Fruit fly (Drosophila melanogaster) whole organism, embryonic: ENCODE data around the gene eIF4E5.
A peak's percentile ranks its signal among the peaks of the same experiment; 100 is the strongest.

Experiments
- CG11504 ChIP-seq: fragments of 200-800 bp; sonication (Bioruptor generic); optimal IDR thresholded peaks from 3 replicates; lab custom pipeline; 2019; ENCODE audit warnings: missing biosample characterization, mild to moderate bottlenecking, missing genetic modification characterization, moderate library complexity
- CG11560 ChIP-seq: fragments of 200-800 bp; sonication (Bioruptor generic); IDR thresholded peaks from 3 replicates; pipeline ENCODE4 v1.3.6; 2022; ENCODE audit warnings: missing biosample characterization, missing genetic modification characterization
- CG12744 ChIP-seq: fragments of 200-800 bp; sonication (Bioruptor generic); optimal IDR thresholded peaks from 2 replicates; lab custom pipeline; 2016; ENCODE audit warnings: missing biosample characterization, missing genetic modification characterization
- CG13775 ChIP-seq: fragments of 200-800 bp; sonication (Bioruptor generic); optimal IDR thresholded peaks from 3 replicates; lab custom pipeline; 2017; ENCODE audit warnings: missing biosample characterization, mild to moderate bottlenecking, missing genetic modification characterization
- CG1602 ChIP-seq: fragments of 200-800 bp; sonication (Bioruptor generic); optimal IDR thresholded peaks from 3 replicates; lab custom pipeline; 2016; ENCODE audit warnings: missing biosample characterization, missing genetic modification characterization
- CG17186 ChIP-seq: fragments of 200-800 bp; sonication (Bioruptor generic); optimal IDR thresholded peaks from 3 replicates; lab custom pipeline; 2017; ENCODE audit warnings: missing biosample characterization, missing genetic modification reagents, missing genetic modification characterization
- CG18619 ChIP-seq: fragments of 200-800 bp; sonication (Bioruptor generic); optimal IDR thresholded peaks from 3 replicates; lab custom pipeline; 2017; ENCODE audit warnings: missing biosample characterization, mild to moderate bottlenecking, missing genetic modification characterization
- CG18764 ChIP-seq: fragments of 200-800 bp; sonication (Bioruptor generic); optimal IDR thresholded peaks from 3 replicates; lab custom pipeline; 2016; ENCODE audit warnings: missing biosample characterization, missing genetic modification characterization
- CG2120 ChIP-seq: fragments of 200-800 bp; sonication (Bioruptor generic); optimal IDR thresholded peaks from 3 replicates; lab custom pipeline; 2016; ENCODE audit warnings: missing biosample characterization, missing genetic modification characterization
- CG2199 ChIP-seq: fragments of 200-800 bp; sonication (Bioruptor generic); IDR thresholded peaks from 3 replicates; pipeline ENCODE4 v1.3.6; 2022; ENCODE audit warnings: missing biosample characterization, missing genetic modification characterization
- CG33213 ChIP-seq: fragments of 200-800 bp; sonication (Bioruptor generic); optimal IDR thresholded peaks from 3 replicates; lab custom pipeline; 2016; ENCODE audit warnings: missing biosample characterization, missing genetic modification characterization
- CG3407 ChIP-seq: fragments of 200-800 bp; sonication (Bioruptor generic); optimal IDR thresholded peaks from 2 replicates; lab custom pipeline; 2018; ENCODE audit warnings: missing biosample characterization, mild to moderate bottlenecking, missing genetic modification characterization
- CG6654 ChIP-seq: fragments of 200-800 bp; sonication (Bioruptor generic); optimal IDR thresholded peaks from 2 replicates; lab custom pipeline; 2017; ENCODE audit warnings: missing biosample characterization, mild to moderate bottlenecking, missing genetic modification characterization
- CG8478 ChIP-seq: fragments of >200 bp; optimal IDR thresholded peaks from 2 replicates; lab custom pipeline; 2018
- CG9215 ChIP-seq: fragments of 200-800 bp; sonication (Bioruptor generic); IDR thresholded peaks from 2 replicates; pipeline ENCODE4 v1.3.6; 2022; ENCODE audit warnings: missing biosample characterization, missing genetic modification characterization
- Camta ChIP-seq: fragments of 200-800 bp; sonication (Bioruptor generic); optimal IDR thresholded peaks from 2 replicates; lab custom pipeline; 2016; ENCODE audit warnings: missing biosample characterization, missing genetic modification characterization
- Chrac-16 ChIP-seq: fragments of 200-800 bp; sonication (Bioruptor generic); optimal IDR thresholded peaks from 3 replicates; lab custom pipeline; 2016; ENCODE audit warnings: missing biosample characterization, missing genetic modification characterization
- CkIIα-i1 ChIP-seq: fragments of 200-800 bp; sonication (Bioruptor generic); IDR thresholded peaks from 2 replicates; pipeline ENCODE4 v1.3.6; 2022; ENCODE audit warnings: missing biosample characterization, missing genetic modification characterization
- D19A ChIP-seq: fragments of 200-800 bp; optimal IDR thresholded peaks from 3 replicates; lab custom pipeline; 2019; ENCODE audit warnings: missing biosample characterization, mild to moderate bottlenecking, missing genetic modification characterization, moderate library complexity
- D19B ChIP-seq: fragments of 200-800 bp; sonication (Bioruptor generic); optimal IDR thresholded peaks from 2 replicates; lab custom pipeline; 2017; ENCODE audit warnings: missing biosample characterization, mild to moderate bottlenecking, missing genetic modification characterization
- Fer3 ChIP-seq: fragments of 200-800 bp; sonication (Bioruptor generic); optimal IDR thresholded peaks from 2 replicates; lab custom pipeline; 2018; ENCODE audit warnings: missing biosample characterization, mild to moderate bottlenecking, missing genetic modification characterization, moderate library complexity
- HLH3B ChIP-seq: fragments of 200-800 bp; sonication (Bioruptor generic); IDR thresholded peaks from 2 replicates; pipeline ENCODE4 v1.3.6; 2022; ENCODE audit warnings: missing biosample characterization, missing genetic modification characterization
- HLH54F ChIP-seq: fragments of 200-800 bp; sonication (Bioruptor generic); optimal IDR thresholded peaks from 3 replicates; lab custom pipeline; 2016; ENCODE audit warnings: missing biosample characterization, missing genetic modification characterization
- Kr ChIP-seq: fragments of 200-800 bp; sonication (Bioruptor generic); optimal IDR thresholded peaks from 2 replicates; lab custom pipeline; 2017; ENCODE audit warnings: missing biosample characterization, mild to moderate bottlenecking, missing genetic modification characterization
- Nf-YA ChIP-seq: fragments of 200-800 bp; sonication (Bioruptor generic); IDR thresholded peaks from 2 replicates; pipeline ENCODE4 v1.3.6; 2022; ENCODE audit warnings: missing biosample characterization, missing genetic modification characterization
- Nf-YC ChIP-seq: fragments of 200-800 bp; optimal IDR thresholded peaks from 3 replicates; lab custom pipeline; 2019; ENCODE audit warnings: missing biosample characterization, mild to moderate bottlenecking, missing genetic modification characterization, moderate library complexity
- PHDP ChIP-seq: fragments of 200-800 bp; sonication (Bioruptor generic); optimal IDR thresholded peaks from 3 replicates; lab custom pipeline; 2018; ENCODE audit warnings: missing biosample characterization, mild to moderate bottlenecking, missing genetic modification characterization, moderate library complexity
- Spps ChIP-seq: fragments of 200-800 bp; sonication (Bioruptor generic); optimal IDR thresholded peaks from 2 replicates; lab custom pipeline; 2018; ENCODE audit warnings: missing biosample characterization, mild to moderate bottlenecking, missing genetic modification characterization
- Ssrp ChIP-seq: fragments of 200-800 bp; sonication (Bioruptor generic); optimal IDR thresholded peaks from 2 replicates; lab custom pipeline; 2018; ENCODE audit warnings: missing biosample characterization, mild to moderate bottlenecking, missing genetic modification characterization, moderate library complexity
- ap ChIP-seq: fragments of 200-800 bp; sonication (Bioruptor generic); IDR thresholded peaks from 2 replicates; pipeline ENCODE4 v1.3.6; 2022; ENCODE audit warnings: missing biosample characterization, missing genetic modification characterization
- ara ChIP-seq: fragments of 200-800 bp; sonication (Bioruptor generic); IDR thresholded peaks from 2 replicates; pipeline ENCODE4 v1.3.6; 2022; ENCODE audit warnings: missing biosample characterization, missing genetic modification characterization
- bbx ChIP-seq: fragments of 200-800 bp; sonication (Bioruptor generic); IDR thresholded peaks from 2 replicates; pipeline ENCODE4 v1.3.6; 2022; ENCODE audit warnings: missing biosample characterization, missing genetic modification characterization; ENCODE audit not compliant: partially characterized antibody
- dati ChIP-seq: fragments of 200-800 bp; sonication (Bioruptor generic); IDR thresholded peaks from 2 replicates; pipeline ENCODE4 v1.3.6; 2022; ENCODE audit warnings: missing biosample characterization, missing genetic modification characterization
- dmrt99B ChIP-seq: fragments of 200-800 bp; sonication (Bioruptor generic); optimal IDR thresholded peaks from 2 replicates; lab custom pipeline; 2018; ENCODE audit warnings: missing biosample characterization, mild to moderate bottlenecking, missing genetic modification characterization, moderate library complexity
- fd3F ChIP-seq: fragments of 200-800 bp; sonication (Bioruptor generic); optimal IDR thresholded peaks from 2 replicates; lab custom pipeline; 2018; ENCODE audit warnings: missing biosample characterization, mild to moderate bottlenecking, missing genetic modification characterization, moderate library complexity
- gcm2 ChIP-seq: fragments of 200-800 bp; sonication (Bioruptor generic); optimal IDR thresholded peaks from 2 replicates; lab custom pipeline; 2016; ENCODE audit warnings: missing biosample characterization, missing genetic modification characterization
- hb ChIP-seq: fragments of 200-800 bp; sonication (Bioruptor generic); IDR thresholded peaks from 3 replicates; pipeline ENCODE4 v1.3.6; 2022; ENCODE audit warnings: missing biosample characterization, missing genetic modification characterization; ENCODE audit not compliant: partially characterized antibody
- her ChIP-seq: fragments of 200-800 bp; sonication (Bioruptor generic); optimal IDR thresholded peaks from 2 replicates; lab custom pipeline; 2016; ENCODE audit warnings: missing biosample characterization, missing genetic modification characterization
- hkb ChIP-seq, 2 experiments: fragments of 200-800 bp in 1 of 2; fragments of >200 bp in 1 of 2; sonication (Bioruptor generic) in 1 of 2; IDR thresholded peaks in 1 of 2; optimal IDR thresholded peaks in 1 of 2; 2 replicates each; pipeline versions ENCODE4 v1.3.6 to Lab custom; 2017 to 2022; ENCODE audit warnings: missing biosample characterization in 1 of 2, missing genetic modification characterization in 1 of 2
- kah ChIP-seq: fragments of 200-800 bp; sonication (Bioruptor generic); optimal IDR thresholded peaks from 2 replicates; lab custom pipeline; 2018; ENCODE audit warnings: missing biosample characterization, mild to moderate bottlenecking, missing genetic modification characterization
- mld ChIP-seq: fragments of 200-800 bp; sonication (Bioruptor generic); IDR thresholded peaks from 3 replicates; pipeline ENCODE4 v1.3.6; 2022; ENCODE audit warnings: missing biosample characterization, missing genetic modification characterization; ENCODE audit not compliant: partially characterized antibody
- nau ChIP-seq: fragments of 200-800 bp; sonication (Bioruptor generic); optimal IDR thresholded peaks from 3 replicates; lab custom pipeline; 2017; ENCODE audit warnings: missing biosample characterization, mild to moderate bottlenecking, missing genetic modification characterization, missing genetic modification reagents
- org-1 ChIP-seq: fragments of 200-800 bp; sonication (Bioruptor generic); optimal IDR thresholded peaks from 2 replicates; lab custom pipeline; 2017; ENCODE audit warnings: missing biosample characterization, missing genetic modification characterization
- salm ChIP-seq: fragments of 200-800 bp; sonication (Bioruptor generic); optimal IDR thresholded peaks from 2 replicates; lab custom pipeline; 2018; ENCODE audit warnings: missing biosample characterization, mild to moderate bottlenecking, missing genetic modification characterization
- shn ChIP-seq: fragments of 200-800 bp; sonication (Bioruptor generic); optimal IDR thresholded peaks from 3 replicates; lab custom pipeline; 2016; ENCODE audit warnings: missing biosample characterization, missing genetic modification characterization
- sima ChIP-seq: fragments of 200-800 bp; sonication (Bioruptor generic); optimal IDR thresholded peaks from 2 replicates; lab custom pipeline; 2016; ENCODE audit warnings: missing biosample characterization, missing genetic modification characterization
- sqz ChIP-seq: fragments of 200-800 bp; sonication (Bioruptor generic); optimal IDR thresholded peaks from 3 replicates; lab custom pipeline; 2018; ENCODE audit warnings: missing biosample characterization, mild to moderate bottlenecking, missing genetic modification characterization
- stwl ChIP-seq: fragments of 200-800 bp; sonication (Bioruptor generic); optimal IDR thresholded peaks from 3 replicates; lab custom pipeline; 2018; ENCODE audit warnings: missing biosample characterization, mild to moderate bottlenecking, missing genetic modification characterization, moderate library complexity
- tin ChIP-seq: fragments of 200-800 bp; sonication (Bioruptor generic); optimal IDR thresholded peaks from 3 replicates; lab custom pipeline; 2016; ENCODE audit warnings: missing biosample characterization, missing genetic modification characterization
- vnd ChIP-seq: fragments of 200-800 bp; sonication (Bioruptor generic); IDR thresholded peaks from 3 replicates; pipeline ENCODE4 v1.3.6; 2022; ENCODE audit warnings: missing biosample characterization, missing genetic modification characterization; ENCODE audit not compliant: partially characterized antibody

The eIF4E5 gene

dm6 chr3L:7850771-7851358 lies 43.8 kb upstream of the eIF4E5 start (continued):
- TF ChIP-seq bbx (GFP tag; lab: Robert Waterston, UW): no peak
- no peak for TF ChIP-seq CG8478 (lab: Kevin White, UChicago)
- peak; percentile 78 for TF ChIP-seq Camta (GFP tag; lab: Kevin White, UChicago)
- peak; percentile 85 for TF ChIP-seq tin (GFP tag; lab: Kevin White, UChicago)
- no peak for TF ChIP-seq hkb (optimal IDR thresholded peaks at IDR 0.05; lab: Kevin White, UChicago)
- peak; percentile 92 for TF ChIP-seq hkb (GFP tag; IDR thresholded peaks at IDR 0.05; lab: Robert Waterston, UW)
- TF ChIP-seq CG33213 (GFP tag; lab: Kevin White, UChicago): peak; percentile 68
- TF ChIP-seq CG9215 (GFP tag; lab: Robert Waterston, UW): peak; percentile 84
- peak; percentile 81 for TF ChIP-seq CG12744 (GFP tag; lab: Kevin White, UChicago)
- TF ChIP-seq CG1602 (GFP tag; lab: Kevin White, UChicago): peak; percentile 76
- TF ChIP-seq CG3407 (GFP tag; lab: Kevin White, UChicago): peak; percentile 59
- TF ChIP-seq gcm2: peak; percentile 69
- no peak for TF ChIP-seq hb
- peak; percentile 77 for TF ChIP-seq fd3F
- TF ChIP-seq Kr (GFP tag; lab: Kevin White, UChicago): no peak
- TF ChIP-seq salm: peak; percentile 71
- peak; percentile 65; the same call in 1 of the 2 replicates for TF ChIP-seq ara
- TF ChIP-seq sqz (GFP tag; lab: Kevin White, UChicago): peak; percentile 80
- TF ChIP-seq HLH54F (GFP tag; lab: Kevin White, UChicago): peak; percentile 79
- TF ChIP-seq CG11560 (tag; lab: Robert Waterston, UW): no peak
- peak; percentile 33 for TF ChIP-seq CG17186 (GFP tag; lab: Kevin White, UChicago)
- peak; percentile 81 for TF ChIP-seq Nf-YA
- TF ChIP-seq PHDP (tag; lab: Kevin White, UChicago): peak; percentile 89
- peak; percentile 83 for TF ChIP-seq CG18619 (GFP tag; lab: Kevin White, UChicago)
- peak; percentile 47; the same call in 1 of the 2 replicates for TF ChIP-seq dati (GFP tag; lab: Robert Waterston, UW)
- TF ChIP-seq dmrt99B (tag; lab: Kevin White, UChicago): peak; percentile 90
- peak; percentile 89 for TF ChIP-seq her (GFP tag; lab: Kevin White, UChicago)
- TF ChIP-seq D19B (GFP tag; lab: Kevin White, UChicago): peak; percentile 76
- 0 out of 2 replicates have a peak, but pooled peaks have one; percentile 59 for TF ChIP-seq CkIIα-i1 (GFP tag; lab: Robert Waterston, UW)
- peak; percentile 54 for TF ChIP-seq Nf-YC
- TF ChIP-seq vnd (GFP tag; lab: Robert Waterston, UW): no peak
- peak; percentile 81 for TF ChIP-seq Chrac-16 (GFP tag; lab: Kevin White, UChicago)
- TF ChIP-seq Fer3 (tag; lab: Kevin White, UChicago): peak; percentile 93
- peak; percentile 88 for TF ChIP-seq HLH3B
- no peak for TF ChIP-seq mld (GFP tag; lab: Robert Waterston, UW)
- peak; percentile 36; the same call in 1 of the 2 replicates for TF ChIP-seq ap
- TF ChIP-seq org-1 (GFP tag; lab: Kevin White, UChicago): peak; percentile 86
- TF ChIP-seq D19A (tag; lab: Kevin White, UChicago): peak; percentile 79
- peak; percentile 74 for TF ChIP-seq shn (GFP tag; lab: Kevin White, UChicago)
- peak; percentile 71 for TF ChIP-seq CG13775 (GFP tag; lab: Kevin White, UChicago)
- TF ChIP-seq CG2120 (GFP tag; lab: Kevin White, UChicago): peak; percentile 94
- TF ChIP-seq CG18764 (GFP tag; lab: Kevin White, UChicago): peak; percentile 77
- no peak for TF ChIP-seq stwl (tag; lab: Kevin White, UChicago)
- peak; percentile 86 for TF ChIP-seq nau (GFP tag; lab: Kevin White, UChicago)
- peak; percentile 37; the same call in 1 of the 3 replicates for TF ChIP-seq CG2199 (GFP tag; lab: Robert Waterston, UW)
- peak; percentile 81 for TF ChIP-seq sima (GFP tag; lab: Kevin White, UChicago)
- peak; percentile 73 for TF ChIP-seq Ssrp (tag; lab: Kevin White, UChicago)
- peak; percentile 67 for TF ChIP-seq CG6654 (GFP tag; lab: Kevin White, UChicago)
- TF ChIP-seq CG11504: peak; percentile 91
- peak; percentile 68 for TF ChIP-seq Spps
- peak; percentile 73 for TF ChIP-seq kah
